Worm (Caenorhabditis elegans): ENCODE measurements around the gene rsr-2.

The rsr-2 gene

ce11 chrII:12224916-12225406, at the start of gene rsr-2, which contains the start of gene pqn-87:
Gene rsr-2, plus strand, starts transcription at chrII:12225356.
Gene pqn-87, minus strand, starts transcription at chrII:12225086.
- TF ChIP-seq lsy-2 (tag; optimal IDR thresholded peaks at IDR 0.05), result peak in 1 of 2 experiments; percentile 55
- peak; percentile 44 for TF ChIP-seq C34F6.9 (tag; optimal IDR thresholded peaks at IDR 0.05)
- no peak for TF ChIP-seq zag-1 (tag; optimal IDR thresholded peaks at IDR 0.05)
- TF ChIP-seq dmd-4 (tag; optimal IDR thresholded peaks at IDR 0.05), result no peak
- no peak for TF ChIP-seq snpc-4 (tag; optimal IDR thresholded peaks at IDR 0.05)
- TF ChIP-seq fos-1 (tag; optimal IDR thresholded peaks at IDR 0.05), result peak; percentile 18
- TF ChIP-seq unc-55 (GFP tag; optimal IDR thresholded peaks at IDR 0.05), result peak; percentile 65
- TF ChIP-seq nhr-129 (tag; optimal IDR thresholded peaks at IDR 0.05), result peak; percentile 23

DNA sequence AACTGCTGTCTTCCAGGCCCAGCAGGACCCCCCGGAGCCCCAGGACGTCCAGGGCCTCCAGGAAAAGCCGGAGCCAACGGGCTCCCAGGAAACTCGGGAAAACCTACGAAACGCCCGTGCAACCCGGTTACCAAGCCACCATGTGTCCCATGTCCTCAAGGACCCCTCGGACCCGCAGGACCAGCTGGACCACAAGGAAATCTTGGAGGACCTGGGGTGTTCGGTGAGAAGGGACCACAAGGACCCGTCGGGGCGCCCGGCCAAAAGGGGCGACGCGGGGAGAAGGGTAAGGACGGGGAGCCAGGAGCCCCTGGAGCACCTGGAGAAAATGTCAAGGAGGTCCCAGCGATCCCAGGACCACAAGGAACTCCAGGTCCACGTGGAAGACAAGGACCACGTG, 49.8 kb upstream of the rsr-2 start:
- TF ChIP-seq nhr-25 (tag; optimal IDR thresholded peaks at IDR 0.05) (no peak), unc-39 (tag; optimal IDR thresholded peaks at IDR 0.05) (no peak), ztf-11 (tag; optimal IDR thresholded peaks at IDR 0.05) (no peak), gmeb-1 (tag; optimal IDR thresholded peaks at IDR 0.05) (no peak), sma-9 (GFP tag; optimal IDR thresholded peaks at IDR 0.05) (no peak), sma-9 (tag; optimal IDR thresholded peaks at IDR 0.05) (no peak), ZK546.5 (tag; optimal IDR thresholded peaks at IDR 0.05) (no peak), nhr-6 (tag; optimal IDR thresholded peaks at IDR 0.05) (no peak), nhr-11 (tag; optimal IDR thresholded peaks at IDR 0.05) (no peak), skn-1 (tag; optimal IDR thresholded peaks at IDR 0.05) (no peak)

ce11 chrII:12176521-12176920, 48.6 kb upstream of the rsr-2 start:
- TF ChIP-seq lin-11 (tag; optimal IDR thresholded peaks at IDR 0.05) (no peak), unc-55 (GFP tag; optimal IDR thresholded peaks at IDR 0.05) (no peak), ZK546.5 (tag; optimal IDR thresholded peaks at IDR 0.05) (no peak), lsy-2 (tag; optimal IDR thresholded peaks at IDR 0.05) (no peak), C34F6.9 (tag; optimal IDR thresholded peaks at IDR 0.05) (no peak), gmeb-1 (tag; optimal IDR thresholded peaks at IDR 0.05) (no peak), F13H6.1 (tag; optimal IDR thresholded peaks at IDR 0.05) (no peak), ztf-11 (tag; optimal IDR thresholded peaks at IDR 0.05) (no peak), elt-1 (tag; optimal IDR thresholded peaks at IDR 0.05) (no peak), nhr-12 (tag; optimal IDR thresholded peaks at IDR 0.05) (no peak), nhr-6 (tag; optimal IDR thresholded peaks at IDR 0.05) (no peak), ceh-82 (tag; optimal IDR thresholded peaks at IDR 0.05) (no peak)

ce11 chrII:12184857-12185256, 40.3 kb upstream of the rsr-2 start, which contains the start of gene Y57A10A.13:
Gene Y57A10A.13, minus strand, starts transcription at chrII:12184902.
- no peak for TF ChIP-seq nhr-129 (tag; optimal IDR thresholded peaks at IDR 0.05)
- no peak for TF ChIP-seq nhr-23 (tag; optimal IDR thresholded peaks at IDR 0.05)
- TF ChIP-seq alr-1 (tag; optimal IDR thresholded peaks at IDR 0.05), result no peak
- TF ChIP-seq sem-4 (tag; optimal IDR thresholded peaks at IDR 0.05), result no peak
- TF ChIP-seq lin-13 (GFP tag; optimal IDR thresholded peaks at IDR 0.05), result no peak
- no peak for TF ChIP-seq Y55F3AM.14 (GFP tag; optimal IDR thresholded peaks at IDR 0.05)
- no peak for TF ChIP-seq peb-1 (tag; optimal IDR thresholded peaks at IDR 0.05)
- no peak for TF ChIP-seq nhr-11 (tag; optimal IDR thresholded peaks at IDR 0.05)
- TF ChIP-seq nhr-25 (tag; optimal IDR thresholded peaks at IDR 0.05), result no peak
- peak; percentile 42 for TF ChIP-seq unc-55 (GFP tag; optimal IDR thresholded peaks at IDR 0.05)
- TF ChIP-seq gmeb-1 (tag; optimal IDR thresholded peaks at IDR 0.05), result peak; percentile 47
- TF ChIP-seq unc-62 (GFP tag; optimal IDR thresholded peaks at IDR 0.05), result no peak
- TF ChIP-seq F13H6.1 (tag; optimal IDR thresholded peaks at IDR 0.05), result no peak
- TF ChIP-seq nhr-77 (tag; optimal IDR thresholded peaks at IDR 0.05), result no peak
- no peak for TF ChIP-seq nhr-12 (tag; optimal IDR thresholded peaks at IDR 0.05)
- no peak for TF ChIP-seq elt-3 (tag; optimal IDR thresholded peaks at IDR 0.05)
- peak in 1 of 2 experiments; percentile 26 for TF ChIP-seq lsy-2 (tag; optimal IDR thresholded peaks at IDR 0.05)
- TF ChIP-seq mdl-1 (tag; optimal IDR thresholded peaks at IDR 0.05), result no peak

DNA sequence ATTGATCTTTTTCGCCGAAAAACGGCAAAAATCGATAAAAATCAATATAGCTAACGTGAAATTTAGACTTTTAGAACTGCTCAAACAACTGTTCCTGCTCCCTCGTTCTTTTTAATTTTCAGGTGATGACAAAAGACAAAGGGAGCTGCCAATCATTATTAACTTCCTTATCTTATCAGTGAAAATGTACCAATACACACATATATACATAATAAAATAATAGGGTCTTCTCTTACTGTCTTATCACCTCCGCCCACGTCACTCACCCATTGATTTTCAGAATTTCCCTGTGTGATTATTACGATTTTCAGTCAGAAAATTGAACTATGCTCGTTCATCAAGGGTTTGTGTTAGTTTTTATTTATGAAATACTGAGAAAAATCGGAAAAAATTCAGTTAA, 39.4 kb upstream of the rsr-2 start, which contains the start of gene Y57A10A.14:
Y57A10A.14 (plus strand) TSS at position 228 of the 400 bp plus-strand sequence.
- TF ChIP-seq skn-1 (tag; optimal IDR thresholded peaks at IDR 0.05) (peak; percentile 87), F13H6.1 (tag; optimal IDR thresholded peaks at IDR 0.05) (peak; percentile 16), crh-2 (tag; optimal IDR thresholded peaks at IDR 0.05) (peak; percentile 69), ama-1 (optimal IDR thresholded peaks at IDR 0.05) (no peak), fos-1 (tag; optimal IDR thresholded peaks at IDR 0.05) (peak; percentile 91)
